Worm (Caenorhabditis elegans) whole organism, mixed stage, embryonic: Measurements from ENCODE around the gene nhr-22.

Source experiments
- mab-5 ChIP-seq: fragments of 150-350 bp; optimal IDR thresholded peaks from 2 replicates; lab custom pipeline; 2014; ENCODE audit warnings: missing biosample characterization, missing genetic modification characterization
- nhr-12 ChIP-seq: fragments of 150-350 bp; optimal IDR thresholded peaks from 2 replicates; lab custom pipeline; 2014; ENCODE audit warnings: missing biosample characterization, missing genetic modification characterization

ce11 chrII:6449656-6450055, at the start of gene nhr-22:
- TF ChIP-seq mab-5 (no peak), nhr-12 (tag; lab: Kevin White, UChicago) (no peak)
